Worm (Caenorhabditis elegans) whole organism, L2 larva: ENCODE results near the gene T07D3.4.
A peak's percentile ranks its signal among the peaks of the same experiment; 100 is the strongest.

Experiments used
- C34F6.9 ChIP-seq: fragments of 150-350 bp; optimal IDR thresholded peaks from 2 replicates; lab custom pipeline; 2014; ENCODE audit warnings: missing biosample characterization, missing genetic modification characterization
- aly-2 ChIP-seq: fragments of 150-350 bp; optimal IDR thresholded peaks from 2 replicates; lab custom pipeline; 2014; ENCODE audit warnings: missing biosample characterization, missing genetic modification characterization
- ceh-82 ChIP-seq: fragments of 150-350 bp; optimal IDR thresholded peaks from 2 replicates; lab custom pipeline; 2014; ENCODE audit warnings: missing biosample characterization, missing genetic modification characterization
- fos-1 ChIP-seq: fragments of 150-350 bp; optimal IDR thresholded peaks from 2 replicates; lab custom pipeline; 2014; ENCODE audit warnings: missing biosample characterization, missing genetic modification characterization
- nhr-11 ChIP-seq: fragments of 150-350 bp; optimal IDR thresholded peaks from 2 replicates; lab custom pipeline; 2014; ENCODE audit warnings: missing biosample characterization, missing genetic modification characterization
- nhr-12 ChIP-seq: fragments of 150-350 bp; optimal IDR thresholded peaks from 2 replicates; lab custom pipeline; 2014; ENCODE audit warnings: missing biosample characterization, missing genetic modification characterization
- nhr-77 ChIP-seq: fragments of 150-350 bp; optimal IDR thresholded peaks from 2 replicates; lab custom pipeline; 2014; ENCODE audit warnings: missing biosample characterization, missing genetic modification characterization
- peb-1 ChIP-seq: fragments of 150-350 bp; optimal IDR thresholded peaks from 2 replicates; lab custom pipeline; 2014; ENCODE audit warnings: missing biosample characterization, missing genetic modification characterization
- snpc-4 ChIP-seq: fragments of 150-350 bp; optimal IDR thresholded peaks from 2 replicates; lab custom pipeline; 2014; ENCODE audit warnings: missing biosample characterization, missing genetic modification characterization
- unc-39 ChIP-seq: fragments of 150-350 bp; optimal IDR thresholded peaks from 2 replicates; lab custom pipeline; 2014; ENCODE audit warnings: missing biosample characterization, missing genetic modification characterization
- unc-55 ChIP-seq: fragments of 150-350 bp; sonication (generic microtip); optimal IDR thresholded peaks from 3 replicates; lab custom pipeline; 2014; ENCODE audit warnings: missing biosample characterization, missing genetic modification reagents, missing genetic modification characterization
- ztf-11 ChIP-seq: sonication (generic microtip); optimal IDR thresholded peaks from 2 replicates; lab custom pipeline; 2017; ENCODE audit warnings: missing biosample characterization, missing genetic modification characterization

ce11 chrII:915206-915605 is 27.1 kb downstream of the T07D3.4 start:
- TF ChIP-seq unc-55 (GFP tag; lab: Kevin White, UChicago) (no peak), aly-2 (tag; lab: Kevin White, UChicago) (no peak), nhr-77 (tag; lab: Kevin White, UChicago) (no peak), C34F6.9 (no peak), unc-39 (tag; lab: Kevin White, UChicago) (no peak), ztf-11 (tag; lab: Kevin White, UChicago) (no peak), nhr-11 (tag; lab: Kevin White, UChicago) (no peak), nhr-12 (tag; lab: Kevin White, UChicago) (no peak), fos-1 (tag; lab: Kevin White, UChicago) (peak; percentile 99), snpc-4 (tag; lab: Kevin White, UChicago) (no peak), ceh-82 (tag; lab: Kevin White, UChicago) (no peak), peb-1 (tag; lab: Kevin White, UChicago) (no peak)
